Worm (Caenorhabditis elegans): Measurements from ENCODE around the gene srd-42.
A peak's percentile ranks its signal among the peaks of the same experiment; 100 is the strongest.

The srd-42 gene

DNA sequence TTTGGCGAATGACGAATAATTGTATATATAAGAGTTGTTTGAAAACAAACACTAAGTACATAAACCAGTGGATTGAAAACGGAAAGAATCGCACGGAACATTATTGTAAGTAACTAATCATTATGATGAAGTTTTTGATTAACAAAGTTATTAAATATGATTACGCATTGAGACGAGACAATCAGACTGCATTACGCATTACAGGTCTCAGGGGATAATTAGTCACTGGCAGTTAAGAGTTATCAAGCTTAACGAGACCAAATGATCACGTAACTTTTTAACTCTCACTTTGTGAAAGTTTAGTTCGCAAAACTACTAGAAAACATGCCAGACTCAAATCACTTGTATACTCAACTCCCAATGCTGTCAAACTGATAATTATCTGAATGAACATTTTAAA is at the start of gene srd-42:
TSS of gene srd-42 (minus strand) at position 101 of the 400 bp plus-strand sequence.
- TF ChIP-seq ztf-22 (GFP tag; optimal IDR thresholded peaks at IDR 0.05) (no peak), Y53G8AR.9 (GFP tag; conservative IDR thresholded peaks at IDR 0.05) (no peak), rec-8 (tag; optimal IDR thresholded peaks at IDR 0.05) (no peak), nfya-1 (tag; optimal IDR thresholded peaks at IDR 0.05; ENCODE audit: borderline replicate concordance, insufficient read depth) (no peak), nfyb-1 (GFP tag; IDR thresholded peaks at IDR 0.05) (no peak)

DNA sequence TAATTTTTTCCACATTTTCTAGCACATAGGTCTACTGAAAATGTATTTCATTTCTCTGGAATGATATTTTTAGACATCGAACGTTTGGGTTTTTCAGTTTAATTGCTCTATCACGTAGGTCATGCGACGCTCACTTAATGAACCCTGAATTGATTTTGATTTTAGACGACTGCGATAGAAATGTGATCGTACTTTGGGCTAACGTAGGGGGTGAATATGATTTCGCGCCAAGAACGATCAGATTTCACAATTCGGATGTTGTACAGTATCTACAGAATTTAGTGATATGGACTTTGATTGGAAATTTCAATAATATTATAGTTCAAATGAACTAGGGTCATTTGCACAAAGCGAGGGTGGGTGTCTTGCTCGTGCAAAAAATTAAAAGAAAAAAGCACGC is 48.9 kb upstream of the srd-42 start:
- no peak for TF ChIP-seq nhr-179 (tag; optimal IDR thresholded peaks at IDR 0.05)
- TF ChIP-seq cebp-1 (GFP tag; IDR thresholded peaks at IDR 0.05) = no peak
- peak; percentile 52 for TF ChIP-seq cebp-1 (tag; optimal IDR thresholded peaks at IDR 0.05)

DNA sequence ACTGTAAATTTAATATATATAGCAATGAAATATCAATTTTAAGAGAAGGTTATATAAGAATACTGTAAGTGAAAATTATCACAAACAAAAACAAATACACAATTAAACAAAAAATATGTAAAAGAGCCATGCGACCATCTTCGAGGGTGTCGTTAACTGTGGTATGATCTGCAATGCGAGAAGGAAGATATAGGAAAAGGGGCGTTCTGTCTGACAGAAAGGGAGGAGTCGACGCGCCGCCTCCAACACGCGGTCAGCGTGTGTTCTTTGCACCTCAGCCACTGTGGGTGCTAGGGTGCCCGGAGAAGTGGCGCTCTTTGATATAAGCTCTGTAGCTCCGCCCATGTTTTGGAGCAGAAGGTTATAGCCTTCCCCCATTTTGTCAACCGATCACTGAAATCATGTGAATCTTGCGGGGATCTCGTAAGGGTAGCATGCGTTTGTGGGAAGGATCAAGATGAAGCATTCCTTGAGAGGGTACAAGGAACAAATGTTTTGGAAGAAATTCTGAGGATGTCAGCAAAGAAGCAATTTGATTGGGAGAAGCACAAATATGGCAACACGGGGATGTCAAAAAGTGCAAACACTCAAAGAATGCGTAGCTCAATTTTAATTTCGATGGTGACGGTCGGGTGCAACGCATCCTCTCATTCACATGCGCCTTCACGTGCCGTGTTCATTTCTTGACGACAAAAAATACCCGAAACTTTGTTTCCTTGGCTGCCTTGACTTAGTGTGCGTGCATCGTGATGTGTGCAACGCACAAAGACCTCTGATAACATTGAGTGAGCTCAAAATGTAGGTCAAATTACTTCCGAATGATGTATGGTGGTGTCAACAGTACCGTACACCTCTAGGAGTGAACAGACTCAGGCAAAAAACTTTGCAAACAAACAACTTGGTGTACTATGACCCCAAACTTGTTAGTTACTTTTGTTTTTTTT is 47.8 kb upstream of the srd-42 start, which contains the start of gene mxl-3:
TSS of gene mxl-3 (minus strand) at position 1 of the 944 bp plus-strand sequence.
- TF ChIP-seq Y53G8AR.9 (GFP tag; conservative IDR thresholded peaks at IDR 0.05) (0 out of 2 replicates have a peak, but pooled peaks have one; percentile 29), C06A6.2 (GFP tag; conservative IDR thresholded peaks at IDR 0.05) (no peak), repo-1 (tag; optimal IDR thresholded peaks at IDR 0.05) (no peak), hsf-1 (GFP tag; IDR thresholded peaks at IDR 0.05) (no peak), ztf-26 (tag; optimal IDR thresholded peaks at IDR 0.05) (peak; percentile 40), ztf-25 (GFP tag; IDR thresholded peaks at IDR 0.05) (no peak), lin-26 (GFP tag; IDR thresholded peaks at IDR 0.05) (peak; percentile 49; the same call in 1 of the 2 replicates), nfyb-1 (GFP tag; IDR thresholded peaks at IDR 0.05) (peak; percentile 53), F10E7.11 (tag; optimal IDR thresholded peaks at IDR 0.05) (no peak), let-607 (tag; optimal IDR thresholded peaks at IDR 0.05) (peak in 1 of 2 experiments; percentile 21), nhr-80 (tag; optimal IDR thresholded peaks at IDR 0.05) (peak; percentile 38), tbp1 (GFP tag; optimal IDR thresholded peaks at IDR 0.05) (peak; percentile 0), zfh-2 (GFP tag; conservative IDR thresholded peaks at IDR 0.05) (peak; percentile 80), chd-7 (tag; optimal IDR thresholded peaks at IDR 0.05) (peak; percentile 36), lag-1 (GFP tag; IDR thresholded peaks at IDR 0.05) (no peak), K11D2.4 (GFP tag; IDR thresholded peaks at IDR 0.05) (peak; percentile 22), cebp-1 (GFP tag; IDR thresholded peaks at IDR 0.05) (0 out of 2 replicates have a peak, but pooled peaks have one; percentile 11), cebp-1 (tag; optimal IDR thresholded peaks at IDR 0.05) (peak; percentile 3), atf-7 (tag; optimal IDR thresholded peaks at IDR 0.05) (peak; percentile 19), K12H6.12 (tag; optimal IDR thresholded peaks at IDR 0.05) (no peak), die-1 (tag; optimal IDR thresholded peaks at IDR 0.05) (no peak), snpc-4 (GFP tag; optimal IDR thresholded peaks at IDR 0.05) (no peak), snpc-4 (tag; optimal IDR thresholded peaks at IDR 0.05) (peak in 1 of 4 experiments; percentile 26), hlh-12 (tag; optimal IDR thresholded peaks at IDR 0.05) (no peak), lin-40 (tag; optimal IDR thresholded peaks at IDR 0.05) (no peak), ama-1 (optimal IDR thresholded peaks at IDR 0.05) (peak; percentile 49), ama-1 (GFP tag; optimal IDR thresholded peaks at IDR 0.05) (no peak), ztf-3 (GFP tag; optimal IDR thresholded peaks at IDR 0.05) (no peak), rpc-1 (optimal IDR thresholded peaks at IDR 0.05) (no peak), rpc-1 (tag; optimal IDR thresholded peaks at IDR 0.05) (no peak), ztf-18 (tag; optimal IDR thresholded peaks at IDR 0.05) (no peak)
